Worm (Caenorhabditis elegans) whole organism, L4 larva: ENCODE data around the gene daf-42.

Experiments
- D1046.2 ChIP-seq: fragments of 200-800 bp; sonication (Bioruptor generic); IDR thresholded peaks from 2 replicates; pipeline ENCODE4 v1.3.6; 2022; ENCODE audit warnings: missing genetic modification characterization, missing compliant biosample characterization
- F26F4.8 ChIP-seq: fragments of 200-800 bp; sonication (Bioruptor generic); conservative IDR thresholded peaks from 2 replicates; pipeline ENCODE4 v1.3.6; 2022; ENCODE audit warnings: missing genetic modification characterization, missing compliant biosample characterization
- F49E8.2 ChIP-seq: sonication (generic microtip); optimal IDR thresholded peaks from 2 replicates; lab custom pipeline; 2016; ENCODE audit warnings: missing compliant biosample characterization, mild to moderate bottlenecking, missing genetic modification characterization, borderline replicate concordance
- T20F7.1 ChIP-seq: fragments of 200-800 bp; sonication (Bioruptor generic); optimal IDR thresholded peaks from 2 replicates; lab custom pipeline; 2018; ENCODE audit warnings: mild to moderate bottlenecking, missing genetic modification characterization, missing compliant biosample characterization
- ZK546.5 ChIP-seq, 2 experiments: sonication (generic microtip); optimal IDR thresholded peaks; 2 replicates each; lab custom pipeline; 2017; ENCODE audit warnings: missing biosample characterization in 2 of 2, missing genetic modification characterization in 2 of 2
- aha-1 ChIP-seq: fragments of 150-350 bp; peaks from one replicate; lab custom pipeline; 2014; ENCODE audit warnings: missing biosample characterization, missing genetic modification characterization
- ama-1 ChIP-seq: fragments of 150-350 bp; optimal IDR thresholded peaks from 2 replicates; lab custom pipeline; 2014; ENCODE audit warnings: inconsistent platforms, mixed read lengths
- attf-4 ChIP-seq: sonication (generic microtip); optimal IDR thresholded peaks from 3 replicates; lab custom pipeline; 2017; ENCODE audit warnings: missing biosample characterization, missing genetic modification characterization
- ceh-20 ChIP-seq: fragments of 200-800 bp; sonication (Bioruptor generic); IDR thresholded peaks from 2 replicates; pipeline ENCODE4 v1.3.6; 2022; ENCODE audit warnings: missing genetic modification reagents, missing genetic modification characterization, missing compliant biosample characterization
- ces-1 ChIP-seq: fragments of 150-350 bp; sonication (generic microtip); optimal IDR thresholded peaks from 4 replicates; lab custom pipeline; 2014; ENCODE audit warnings: missing biosample characterization, missing genetic modification reagents, missing genetic modification characterization
- daf-12 ChIP-seq: fragments of 150-350 bp; optimal IDR thresholded peaks from 2 replicates; lab custom pipeline; 2014; ENCODE audit warnings: missing biosample characterization, missing genetic modification reagents, missing genetic modification characterization
- daf-19 ChIP-seq: fragments of 200-800 bp; sonication (Bioruptor generic); conservative IDR thresholded peaks from 2 replicates; pipeline ENCODE4 v1.3.6; 2022; ENCODE audit warnings: missing genetic modification characterization, missing compliant biosample characterization
- dmd-6 ChIP-seq: fragments of 200-800 bp; sonication (Bioruptor generic); IDR thresholded peaks from 2 replicates; pipeline ENCODE4 v1.3.6; 2022; ENCODE audit warnings: missing genetic modification reagents, missing genetic modification characterization, missing compliant biosample characterization
- dmd-8 ChIP-seq: fragments of 200-800 bp; sonication (Bioruptor generic); IDR thresholded peaks from 2 replicates; pipeline ENCODE4 v1.3.6; 2022; ENCODE audit warnings: missing genetic modification characterization, missing compliant biosample characterization
- dmd-9 ChIP-seq: fragments of 200-800 bp; sonication (Bioruptor generic); IDR thresholded peaks from 2 replicates; pipeline ENCODE4 v1.3.6; 2022; ENCODE audit warnings: missing genetic modification reagents, missing genetic modification characterization, missing compliant biosample characterization
- dpl-1 ChIP-seq: fragments of 150-350 bp; optimal IDR thresholded peaks from 2 replicates; lab custom pipeline; 2014; ENCODE audit warnings: missing biosample characterization, missing genetic modification reagents, missing genetic modification characterization
- duxl-1 ChIP-seq: sonication (generic microtip); optimal IDR thresholded peaks from 2 replicates; lab custom pipeline; 2016; ENCODE audit warnings: mild to moderate bottlenecking, missing genetic modification characterization, moderate library complexity, missing compliant biosample characterization; ENCODE audit not compliant: poor library complexity
- dve-1 ChIP-seq: sonication (generic microtip); optimal IDR thresholded peaks from 2 replicates; lab custom pipeline; 2017; ENCODE audit warnings: antibody characterized with exemption, mild to moderate bottlenecking, missing genetic modification characterization, missing compliant biosample characterization; ENCODE audit not compliant: insufficient read depth
- fkh-10 ChIP-seq: fragments of 150-350 bp; optimal IDR thresholded peaks from 2 replicates; lab custom pipeline; 2014; ENCODE audit warnings: missing biosample characterization, missing genetic modification reagents, missing genetic modification characterization
- hlh-30 ChIP-seq: sonication (generic microtip); optimal IDR thresholded peaks from 2 replicates; lab custom pipeline; 2017; ENCODE audit warnings: antibody characterized with exemption, mild to moderate bottlenecking, missing genetic modification characterization, missing compliant biosample characterization; ENCODE audit not compliant: insufficient read depth
- lin-13 ChIP-seq: fragments of 150-350 bp; optimal IDR thresholded peaks from 2 replicates; lab custom pipeline; 2014; ENCODE audit warnings: missing biosample characterization, missing genetic modification reagents, missing genetic modification characterization
- lin-15B ChIP-seq: fragments of 150-350 bp; sonication (generic microtip); optimal IDR thresholded peaks from 3 replicates; lab custom pipeline; 2014; ENCODE audit warnings: missing biosample characterization, missing genetic modification characterization
- lin-29 ChIP-seq: fragments of 200-800 bp; sonication (Bioruptor generic); IDR thresholded peaks from 2 replicates; pipeline ENCODE4 v1.3.6; 2022; ENCODE audit warnings: missing genetic modification reagents, missing genetic modification characterization, missing compliant biosample characterization
- lsy-2 ChIP-seq, 2 experiments: fragments of 150-350 bp in 1 of 2; sonication (generic microtip) in 1 of 2; optimal IDR thresholded peaks; 2 replicates each; lab custom pipeline; 2014 to 2017; ENCODE audit warnings: missing biosample characterization in 2 of 2, missing genetic modification characterization in 2 of 2
- mxl-3 ChIP-seq: fragments of 200-800 bp; sonication (Bioruptor generic); optimal IDR thresholded peaks from 2 replicates; lab custom pipeline; 2018; ENCODE audit warnings: mild to moderate bottlenecking, missing genetic modification characterization, missing compliant biosample characterization
- nhr-10 ChIP-seq: fragments of 150-350 bp; optimal IDR thresholded peaks from 2 replicates; lab custom pipeline; 2014; ENCODE audit warnings: missing biosample characterization, missing genetic modification characterization
- nhr-25 ChIP-seq: sonication (generic microtip); optimal IDR thresholded peaks from 2 replicates; lab custom pipeline; 2017; ENCODE audit warnings: missing genetic modification characterization, mild to moderate bottlenecking, missing compliant biosample characterization, antibody characterized with exemption, moderate library complexity, borderline replicate concordance; ENCODE audit not compliant: insufficient read depth
- nhr-76 ChIP-seq: fragments of 150-350 bp; optimal IDR thresholded peaks from 2 replicates; lab custom pipeline; 2014; ENCODE audit warnings: missing biosample characterization, missing genetic modification characterization
- nhr-77 ChIP-seq: fragments of 150-350 bp; optimal IDR thresholded peaks from 2 replicates; lab custom pipeline; 2014; ENCODE audit warnings: missing biosample characterization, missing genetic modification characterization
- pha-4 ChIP-seq, 2 experiments: fragments of 150-350 bp in 1 of 2; fragments of 200-800 bp in 1 of 2; sonication (Bioruptor generic) in 1 of 2; IDR thresholded peaks in 1 of 2; optimal IDR thresholded peaks in 1 of 2; 2 replicates each; pipeline versions ENCODE4 v1.3.6 to Lab custom; 2014 to 2022; ENCODE audit warnings: missing genetic modification characterization in 2 of 2, missing genetic modification reagents in 2 of 2, missing biosample characterization in 1 of 2, missing compliant biosample characterization in 1 of 2
- set-16 ChIP-seq: fragments of 200-800 bp; sonication (Bioruptor generic); IDR thresholded peaks from 2 replicates; pipeline ENCODE4 v1.3.6; 2022; ENCODE audit warnings: missing genetic modification reagents, missing genetic modification characterization, missing compliant biosample characterization
- snpc-4 ChIP-seq: fragments of 150-350 bp; optimal IDR thresholded peaks from 2 replicates; lab custom pipeline; 2014; ENCODE audit warnings: missing biosample characterization, missing genetic modification characterization
- spr-1 ChIP-seq: sonication (generic microtip); optimal IDR thresholded peaks from 2 replicates; lab custom pipeline; 2016; ENCODE audit warnings: mild to moderate bottlenecking, missing genetic modification characterization, missing compliant biosample characterization
- spr-3 ChIP-seq: fragments of 200-800 bp; sonication (Bioruptor generic); optimal IDR thresholded peaks from 2 replicates; lab custom pipeline; 2018; ENCODE audit warnings: mild to moderate bottlenecking, missing genetic modification characterization, missing compliant biosample characterization
- unc-130 ChIP-seq: sonication (generic microtip); optimal IDR thresholded peaks from 2 replicates; lab custom pipeline; 2016; ENCODE audit warnings: missing genetic modification reagents, missing genetic modification characterization, missing compliant biosample characterization
- unc-62 ChIP-seq, 3 experiments: fragments of 150-350 bp in 1 of 3; sonication (generic microtip); optimal IDR thresholded peaks in 2 of 3; peaks in 1 of 3; 1 replicate in 1 of 3; 2 replicates in 2 of 3; lab custom pipeline; 2014 to 2017; ENCODE audit warnings: missing biosample characterization in 3 of 3, missing genetic modification characterization in 3 of 3, missing genetic modification reagents in 3 of 3, missing genotype in 1 of 3
- zag-1 ChIP-seq: fragments of 150-350 bp; optimal IDR thresholded peaks from 2 replicates; lab custom pipeline; 2014; ENCODE audit warnings: missing biosample characterization, missing genetic modification characterization
- zip-11 ChIP-seq: fragments of 200-800 bp; sonication (Bioruptor generic); IDR thresholded peaks from 2 replicates; pipeline ENCODE4 v1.3.6; 2022; ENCODE audit warnings: missing genetic modification characterization, missing compliant biosample characterization
- ztf-11 ChIP-seq: fragments of 150-350 bp; optimal IDR thresholded peaks from 2 replicates; lab custom pipeline; 2014; ENCODE audit warnings: missing biosample characterization, missing genetic modification characterization
- ztf-7 ChIP-seq: fragments of 150-350 bp; optimal IDR thresholded peaks from 2 replicates; lab custom pipeline; 2014; ENCODE audit warnings: missing biosample characterization, missing genetic modification characterization

daf-42 gene

DNA sequence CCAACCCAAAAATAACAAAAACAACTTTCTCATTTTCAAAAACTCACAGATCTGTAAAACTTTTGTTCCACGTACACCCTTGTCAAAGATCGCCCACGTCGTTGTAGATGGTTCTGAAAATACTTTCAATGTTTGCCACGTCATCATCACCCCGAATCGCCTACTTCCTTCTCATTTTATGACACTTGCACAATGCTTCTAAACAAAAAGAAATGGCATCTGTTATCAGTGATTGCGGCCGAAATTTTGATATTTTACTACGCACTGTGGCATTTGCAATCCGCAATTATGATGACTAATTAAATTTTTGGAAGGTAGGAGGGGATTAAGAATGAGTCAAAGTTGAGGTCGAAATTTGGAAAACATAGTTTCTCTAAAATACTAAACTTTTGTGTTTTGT, 21.0 kb downstream of the daf-42 start (continued):
- TF ChIP-seq F26F4.8 (GFP tag; lab: Robert Waterston, UW) (no peak), unc-130 (GFP tag; lab: Kevin White, UChicago) (no peak), ZK546.5 (tag; optimal IDR thresholded peaks at IDR 0.05; lab: Kevin White, UChicago) (no peak), nhr-25 (tag; lab: Kevin White, UChicago) (no peak), daf-19 (GFP tag; lab: Robert Waterston, UW) (no peak), unc-62 (GFP tag; optimal IDR thresholded peaks at IDR 0.05 in 1 of 2; lab: Kevin White, UChicago) (peak in 1 of 2 experiments; percentile 74), unc-62 (tag; optimal IDR thresholded peaks at IDR 0.05; lab: Kevin White, UChicago) (no peak), lin-13 (GFP tag; lab: Kevin White, UChicago) (no peak), ama-1 (lab: Kevin White, UChicago) (no peak), lin-15B (tag; lab: Kevin White, UChicago) (no peak), nhr-77 (tag; lab: Kevin White, UChicago) (no peak), fkh-10 (GFP tag; lab: Kevin White, UChicago) (no peak), dpl-1 (no peak), set-16 (GFP tag; lab: Robert Waterston, UW) (no peak)

DNA sequence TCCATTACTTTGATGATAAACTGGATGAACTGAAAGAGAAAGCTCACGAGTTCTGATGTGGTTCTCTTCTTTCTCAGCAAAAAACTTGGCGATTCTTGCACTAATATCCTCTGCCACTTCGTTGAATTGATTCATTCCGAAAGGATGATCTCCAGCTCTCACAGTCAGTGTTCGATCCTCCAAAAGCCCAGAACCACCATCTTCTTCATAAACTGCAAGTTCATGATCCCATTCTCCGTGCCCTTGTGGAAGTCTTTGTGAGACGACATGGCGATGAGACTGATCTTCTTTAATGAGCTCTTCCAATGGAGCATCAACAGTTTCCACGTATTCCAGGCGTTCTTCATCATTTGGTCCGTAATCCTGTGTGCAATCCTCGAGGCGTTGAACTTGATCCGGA, 21.7 kb downstream of the daf-42 start:
- TF ChIP-seq dve-1 (tag; lab: Kevin White, UChicago) (no peak), unc-62 (GFP tag; optimal IDR thresholded peaks at IDR 0.05 in 1 of 2; lab: Kevin White, UChicago) (peak in 1 of 2 experiments; percentile 98), unc-62 (tag; optimal IDR thresholded peaks at IDR 0.05; lab: Kevin White, UChicago) (no peak)

DNA sequence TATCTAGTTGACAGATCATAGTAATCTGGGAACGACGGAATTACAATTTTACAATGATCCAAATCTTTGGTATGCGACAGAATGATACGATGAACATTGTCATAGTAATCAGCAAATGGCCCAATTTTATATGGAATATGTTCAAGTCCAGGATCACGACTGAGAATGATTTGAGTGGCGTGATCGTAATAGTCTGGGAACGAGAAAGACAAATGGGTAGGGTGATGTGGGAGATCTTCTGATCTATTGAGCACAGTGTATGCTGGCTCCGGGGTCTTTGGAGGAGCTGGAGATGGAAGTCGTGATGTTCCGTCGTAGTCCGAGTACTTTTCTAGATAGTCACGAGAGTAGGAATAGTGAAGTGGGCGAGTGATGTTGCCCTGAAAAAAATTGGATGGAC, 22.7 kb downstream of the daf-42 start:
- TF ChIP-seq aha-1 (tag; lab: Kevin White, UChicago) (peak; percentile 90), T20F7.1 (no peak), dpl-1 (no peak), spr-1 (tag; lab: Kevin White, UChicago) (no peak), ceh-20 (GFP tag; lab: Robert Waterston, UW) (no peak), nhr-10 (no peak), nhr-76 (tag; lab: Kevin White, UChicago) (no peak)
- TF ChIP-seq, all 104 proteins: peak for 1

DNA sequence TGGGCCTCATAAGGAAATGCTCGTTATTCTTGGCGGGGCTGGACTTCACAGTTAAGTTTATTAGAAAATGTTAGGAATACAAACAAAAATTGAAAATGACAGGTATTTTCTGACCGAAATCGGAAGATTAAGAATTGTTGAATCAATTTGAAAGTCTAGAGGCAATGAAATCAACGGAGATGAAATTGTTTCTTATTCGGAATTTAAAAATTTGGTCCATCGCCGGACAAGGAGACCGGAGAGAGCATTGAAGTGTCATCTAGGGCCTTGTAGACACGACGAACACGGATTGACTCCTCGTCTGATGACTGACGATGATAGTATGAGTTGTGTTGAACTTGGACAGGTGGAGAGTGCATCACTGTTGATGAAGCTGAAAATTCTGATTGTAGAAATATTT, 26.0 kb downstream of the daf-42 start:
- peak in 1 of 2 experiments; percentile 92 for TF ChIP-seq unc-62 (GFP tag; optimal IDR thresholded peaks at IDR 0.05 in 1 of 2; lab: Kevin White, UChicago)
- no peak for TF ChIP-seq unc-62 (tag; optimal IDR thresholded peaks at IDR 0.05; lab: Kevin White, UChicago)
- TF ChIP-seq nhr-10, result no peak

DNA sequence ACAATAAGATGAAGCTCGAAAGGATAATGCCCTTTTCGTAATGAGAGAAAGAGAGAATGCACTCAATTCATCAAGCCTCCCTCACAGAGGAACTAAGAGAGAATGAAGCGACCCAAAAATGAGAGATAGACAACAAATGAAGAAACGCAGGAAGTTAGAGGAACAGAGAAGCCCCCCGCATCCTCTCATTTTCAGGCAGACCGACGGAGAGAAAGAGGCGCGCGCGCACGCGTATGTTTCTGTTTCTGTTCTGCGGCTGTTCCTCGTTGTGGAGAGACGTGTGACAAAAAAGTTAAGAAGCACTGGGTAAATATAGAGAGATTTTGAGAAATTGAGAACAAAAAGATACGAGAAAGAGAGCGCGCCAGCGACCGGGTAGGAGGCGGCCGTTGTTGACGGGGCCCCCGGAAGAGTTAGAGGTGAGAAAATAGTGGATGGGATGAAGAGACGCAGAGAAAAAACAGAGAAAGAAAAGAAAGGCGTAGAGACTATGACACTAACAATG, 26.7 kb downstream of the daf-42 start:
- TF ChIP-seq spr-1 (tag; lab: Kevin White, UChicago) (peak; percentile 79), dpl-1 (peak; percentile 52), D1046.2 (no peak), lsy-2 (tag; optimal IDR thresholded peaks at IDR 0.05; lab: Kevin White, UChicago) (peak; percentile 40 to 74), ZK546.5 (tag; optimal IDR thresholded peaks at IDR 0.05; lab: Kevin White, UChicago) (no peak), duxl-1 (tag; lab: Kevin White, UChicago) (no peak), aha-1 (tag; lab: Kevin White, UChicago) (peak; percentile 99), snpc-4 (tag; lab: Kevin White, UChicago) (no peak), lin-29 (no peak), dmd-9 (GFP tag; lab: Robert Waterston, UW) (0 out of 2 replicates have a peak, but pooled peaks have one; percentile 6), nhr-77 (tag; lab: Kevin White, UChicago) (peak; percentile 36), dmd-6 (peak; percentile 87), F49E8.2 (tag; lab: Kevin White, UChicago) (no peak), ces-1 (GFP tag; lab: Kevin White, UChicago) (no peak), nhr-25 (tag; lab: Kevin White, UChicago) (peak; percentile 9), ceh-20 (GFP tag; lab: Robert Waterston, UW) (peak; percentile 89), T20F7.1 (peak; percentile 55), ztf-7 (peak; percentile 12), dmd-8 (GFP tag; lab: Robert Waterston, UW) (no peak), lin-15B (tag; lab: Kevin White, UChicago) (no peak), attf-4 (tag; lab: Kevin White, UChicago) (no peak), spr-3 (GFP tag; lab: Kevin White, UChicago) (no peak), ztf-11 (no peak), daf-12 (no peak), hlh-30 (peak; percentile 94), zip-11 (GFP tag; lab: Robert Waterston, UW) (no peak), pha-4 (GFP tag; IDR thresholded peaks at IDR 0.05; lab: Robert Waterston, UW) (peak; percentile 54; the same call in 1 of the 2 replicates), pha-4 (tag; optimal IDR thresholded peaks at IDR 0.05; lab: Kevin White, UChicago) (no peak), mxl-3 (GFP tag; lab: Kevin White, UChicago) (peak; percentile 95), zag-1 (tag; lab: Kevin White, UChicago) (no peak)
